Worm (Caenorhabditis elegans): ENCODE results near the gene fbxb-79.

Gene fbxb-79

ce11 chrIV:11146962-11147470 lies 42.3 kb downstream of the fbxb-79 start, which contains the start of gene pigq-1 (continued):
- TF ChIP-seq nhr-48 (tag; optimal IDR thresholded peaks at IDR 0.05) (peak; percentile 40), daf-19 (GFP tag; conservative IDR thresholded peaks at IDR 0.05) (0 out of 2 replicates have a peak, but pooled peaks have one; percentile 28), F49E8.2 (tag; optimal IDR thresholded peaks at IDR 0.05; ENCODE audit: borderline replicate concordance) (peak; percentile 40), mxl-2 (GFP tag; conservative IDR thresholded peaks at IDR 0.05) (no peak), sdz-12 (GFP tag; optimal IDR thresholded peaks at IDR 0.05) (no peak), duxl-1 (tag; optimal IDR thresholded peaks at IDR 0.05; ENCODE audit: poor library complexity) (no peak), unc-130 (GFP tag; optimal IDR thresholded peaks at IDR 0.05) (no peak), ctbp-1 (GFP tag; IDR thresholded peaks at IDR 0.05) (no peak), egl-43 (GFP tag; IDR thresholded peaks at IDR 0.05) (no peak)

- TF ChIP-seq aha-1 (tag) (peak; percentile 98), nhr-10 (tag; optimal IDR thresholded peaks at IDR 0.05) (no peak)
Measured at ce11 chrIV:11146492-11146891, 42.8 kb downstream of the fbxb-79 start.

ce11 chrIV:11145929-11146339 lies 43.4 kb downstream of the fbxb-79 start:
- TF ChIP-seq snpc-1.2 (GFP tag; IDR thresholded peaks at IDR 0.05) (0 out of 2 replicates have a peak, but pooled peaks have one; percentile 15), ZK546.5 (tag; optimal IDR thresholded peaks at IDR 0.05) (no peak), lir-3 (tag; optimal IDR thresholded peaks at IDR 0.05) (no peak), lin-38 (GFP tag; IDR thresholded peaks at IDR 0.05) (peak; percentile 62), F49E8.2 (tag; optimal IDR thresholded peaks at IDR 0.05; ENCODE audit: borderline replicate concordance) (peak; percentile 89), pha-4 (GFP tag; IDR thresholded peaks at IDR 0.05) (peak; percentile 64; the same call in 1 of the 2 replicates), pha-4 (tag; optimal IDR thresholded peaks at IDR 0.05) (no peak), zfp-3 (GFP tag; conservative IDR thresholded peaks at IDR 0.05) (0 out of 2 replicates have a peak, but pooled peaks have one; percentile 30), unc-62 (GFP tag; optimal IDR thresholded peaks at IDR 0.05 in 1 of 2) (peak in 1 of 2 experiments; percentile 51), unc-62 (tag; optimal IDR thresholded peaks at IDR 0.05) (no peak), Y48G9A.11 (GFP tag; IDR thresholded peaks at IDR 0.05) (0 out of 2 replicates have a peak, but pooled peaks have one; percentile 6), arid-1 (GFP tag; conservative IDR thresholded peaks at IDR 0.05) (peak; percentile 80)

ce11 chrIV:11143228-11143444 lies 46.2 kb downstream of the fbxb-79 start, which contains the start of gene F01G4.4:
TSS of gene F01G4.4 (plus strand) at chrIV:11143345.
- TF ChIP-seq ceh-62 (tag; optimal IDR thresholded peaks at IDR 0.05) (no peak), dpl-1 (GFP tag; optimal IDR thresholded peaks at IDR 0.05) (no peak), unc-130 (GFP tag; optimal IDR thresholded peaks at IDR 0.05) (no peak)

ce11 chrIV:11142314-11143227 lies 46.7 kb downstream of the fbxb-79 start, which contains the start of gene skih-2:
TSS of gene skih-2 (minus strand) at chrIV:11142364.
- TF ChIP-seq lin-38 (GFP tag; IDR thresholded peaks at IDR 0.05) (peak; percentile 40), tag-97 (GFP tag; IDR thresholded peaks at IDR 0.05) (no peak), php-3 (GFP tag; IDR thresholded peaks at IDR 0.05) (no peak), lin-39 (tag; optimal IDR thresholded peaks at IDR 0.05) (no peak), daf-16 (GFP tag; optimal IDR thresholded peaks at IDR 0.05) (no peak), daf-16 (tag; optimal IDR thresholded peaks at IDR 0.05) (peak; percentile 34), ceh-62 (tag; optimal IDR thresholded peaks at IDR 0.05) (no peak), mxl-2 (GFP tag; conservative IDR thresholded peaks at IDR 0.05) (no peak), mdt-29 (GFP tag; IDR thresholded peaks at IDR 0.05) (no peak), nhr-48 (tag; optimal IDR thresholded peaks at IDR 0.05) (no peak), unc-62 (GFP tag; optimal IDR thresholded peaks at IDR 0.05 in 1 of 2) (no peak), unc-62 (tag; optimal IDR thresholded peaks at IDR 0.05) (no peak), skn-1 (tag; optimal IDR thresholded peaks at IDR 0.05) (no peak), cey-2 (tag; optimal IDR thresholded peaks at IDR 0.05; ENCODE audit: borderline replicate concordance, insufficient read depth) (no peak), egl-43 (GFP tag; IDR thresholded peaks at IDR 0.05) (no peak), F37D6.2 (tag; optimal IDR thresholded peaks at IDR 0.05) (no peak), ama-1 (optimal IDR thresholded peaks at IDR 0.05) (no peak), daf-8 (GFP tag; IDR thresholded peaks at IDR 0.05) (no peak), lsy-2 (tag; optimal IDR thresholded peaks at IDR 0.05) (peak in 1 of 2 experiments; percentile 78), set-16 (GFP tag; IDR thresholded peaks at IDR 0.05) (no peak), zfp-3 (GFP tag; conservative IDR thresholded peaks at IDR 0.05) (no peak), nhr-6 (tag; optimal IDR thresholded peaks at IDR 0.05) (peak; percentile 15), ztf-11 (tag; optimal IDR thresholded peaks at IDR 0.05) (no peak), nhr-77 (tag; optimal IDR thresholded peaks at IDR 0.05) (peak; percentile 7), unc-39 (tag; optimal IDR thresholded peaks at IDR 0.05) (no peak), F26F4.8 (GFP tag; conservative IDR thresholded peaks at IDR 0.05) (no peak)

Data from whole organism, L4 larva.